Worm (Caenorhabditis elegans): Measurements from ENCODE around the gene srh-8.

- TF ChIP-seq flt-1 (GFP tag; IDR thresholded peaks at IDR 0.05): no peak
- TF ChIP-seq T22C8.4 (GFP tag; IDR thresholded peaks at IDR 0.05): no peak
- TF ChIP-seq ref-1 (GFP tag; conservative IDR thresholded peaks at IDR 0.05): no peak
- no peak for TF ChIP-seq ztf-23 (GFP tag; IDR thresholded peaks at IDR 0.05)
- no peak for TF ChIP-seq cog-1 (tag; optimal IDR thresholded peaks at IDR 0.05)
- no peak for TF ChIP-seq klf-2 (GFP tag; conservative IDR thresholded peaks at IDR 0.05)
- TF ChIP-seq ztf-29 (GFP tag; IDR thresholded peaks at IDR 0.05): no peak
- no peak for TF ChIP-seq tab-1 (GFP tag; IDR thresholded peaks at IDR 0.05)
- no peak for TF ChIP-seq med-1 (GFP tag; optimal IDR thresholded peaks at IDR 0.05; ENCODE audit: insufficient read depth)
These were observed 11.5 kb downstream of the srh-8 start, which contains the start of gene srw-89 for ce11 chrV:4016780-4017179.
